Fruit fly (Drosophila melanogaster): ENCODE data around the gene CG34241.

CG34241 gene

dm6 chr3L:12145709-12146694, 18.2 kb downstream of the CG34241 start, which contains the start of the genes eIF3l and Nrx-IV (continued):
- TF ChIP-seq HmgZ (tag; optimal IDR thresholded peaks at IDR 0.05) (peak; percentile 14), Oaz (GFP tag; IDR thresholded peaks at IDR 0.05) (no peak), CG16779 (GFP tag; IDR thresholded peaks at IDR 0.05) (no peak), Sry-δ (GFP tag; optimal IDR thresholded peaks at IDR 0.05) (peak; percentile 74), CG4360 (GFP tag; IDR thresholded peaks at IDR 0.05) (0 out of 2 replicates have a peak, but pooled peaks have one; percentile 6), HLH4C (GFP tag; IDR thresholded peaks at IDR 0.05; ENCODE audit: partially characterized antibody) (peak; percentile 69), Xbp1 (GFP tag; optimal IDR thresholded peaks at IDR 0.05) (no peak), amos (GFP tag; IDR thresholded peaks at IDR 0.05; ENCODE audit: partially characterized antibody) (peak; percentile 64), kah (GFP tag; optimal IDR thresholded peaks at IDR 0.05) (peak; percentile 11), nmo (GFP tag; optimal IDR thresholded peaks at IDR 0.05) (peak; percentile 35), CG33213 (GFP tag; optimal IDR thresholded peaks at IDR 0.05) (peak; percentile 18), CG12744 (GFP tag; optimal IDR thresholded peaks at IDR 0.05) (no peak), tna (GFP tag; IDR thresholded peaks at IDR 0.05; ENCODE audit: partially characterized antibody) (0 out of 2 replicates have a peak, but pooled peaks have one; percentile 22)

dm6 chr3L:12146970-12147369, 19.2 kb downstream of the CG34241 start:
- TF ChIP-seq CG10565 (GFP tag; optimal IDR thresholded peaks at IDR 0.05) (no peak), ranshi (GFP tag; IDR thresholded peaks at IDR 0.05) (no peak), org-1 (GFP tag; optimal IDR thresholded peaks at IDR 0.05) (no peak), HLHmδ (GFP tag; optimal IDR thresholded peaks at IDR 0.05) (no peak), CG1602 (GFP tag; optimal IDR thresholded peaks at IDR 0.05) (no peak), en (GFP tag; optimal IDR thresholded peaks at IDR 0.05) (no peak), vnd (GFP tag; IDR thresholded peaks at IDR 0.05; ENCODE audit: partially characterized antibody) (no peak), ERR (GFP tag; optimal IDR thresholded peaks at IDR 0.05) (no peak), bbx (GFP tag; IDR thresholded peaks at IDR 0.05; ENCODE audit: partially characterized antibody) (peak; percentile 35; the same call in 1 of the 2 replicates), CG12071 (GFP tag; optimal IDR thresholded peaks at IDR 0.05) (no peak), Jarid2 (GFP tag; optimal IDR thresholded peaks at IDR 0.05) (no peak), Myb (GFP tag; optimal IDR thresholded peaks at IDR 0.05) (no peak), Trl (optimal IDR thresholded peaks at IDR 0.05) (peak; percentile 64 to 68), Trl (GFP tag; optimal IDR thresholded peaks at IDR 0.05) (no peak), dysf (GFP tag; IDR thresholded peaks at IDR 0.05) (no peak), CG13424 (tag; optimal IDR thresholded peaks at IDR 0.05) (no peak), Stat92E (GFP tag; optimal IDR thresholded peaks at IDR 0.05) (no peak), Mrtf (GFP tag; IDR thresholded peaks at IDR 0.05) (no peak), psq (GFP tag; optimal IDR thresholded peaks at IDR 0.05) (peak; percentile 76), CG3838 (GFP tag; optimal IDR thresholded peaks at IDR 0.05) (no peak), Hey (tag; optimal IDR thresholded peaks at IDR 0.05) (no peak), esg (GFP tag; conservative IDR thresholded peaks at IDR 0.05) (no peak), slbo (GFP tag; IDR thresholded peaks at IDR 0.05) (no peak), H15 (GFP tag; IDR thresholded peaks at IDR 0.05) (no peak), CG12155 (GFP tag; optimal IDR thresholded peaks at IDR 0.05) (peak; percentile 85), Doc3 (GFP tag; IDR thresholded peaks at IDR 0.05; ENCODE audit: partially characterized antibody) (0 out of 3 replicates have a peak, but pooled peaks have one; percentile 17), CG17912 (GFP tag; optimal IDR thresholded peaks at IDR 0.05) (no peak), fd64A (GFP tag; optimal IDR thresholded peaks at IDR 0.05) (no peak), Antp (GFP tag; optimal IDR thresholded peaks at IDR 0.05) (no peak)
